Fruit fly (Drosophila melanogaster): ENCODE measurements around the gene CG4607.
A peak's percentile ranks its signal among the peaks of the same experiment; 100 is the strongest.

DNA sequence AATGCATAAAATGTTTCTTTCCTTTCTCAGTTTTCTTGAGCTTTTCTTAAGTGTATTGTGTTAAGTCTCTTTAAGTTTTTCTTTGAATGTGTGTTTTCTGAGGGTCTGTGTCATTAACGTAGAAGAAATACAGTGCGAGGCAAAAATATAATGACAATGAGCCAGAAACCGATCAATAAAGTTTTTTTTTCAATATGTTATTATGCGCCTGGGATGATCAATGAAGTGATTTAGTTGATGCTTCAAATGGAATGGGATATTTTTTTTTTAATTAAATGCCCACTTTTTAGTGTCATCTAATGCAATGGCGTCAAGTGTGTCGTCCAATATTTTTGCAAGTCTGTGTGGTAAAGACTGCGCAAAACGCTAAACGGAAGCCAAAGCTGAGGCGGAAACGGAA is 17.3 kb downstream of the CG4607 start:
- TF ChIP-seq Pif1B (GFP tag; optimal IDR thresholded peaks at IDR 0.05) = no peak
- no peak for TF ChIP-seq fd96Ca (GFP tag; IDR thresholded peaks at IDR 0.05)
- no peak for TF ChIP-seq CG10348 (GFP tag; IDR thresholded peaks at IDR 0.05)
- TF ChIP-seq rn (GFP tag; IDR thresholded peaks at IDR 0.05) = no peak
- TF ChIP-seq CG15710 (tag; optimal IDR thresholded peaks at IDR 0.05) = no peak
- TF ChIP-seq CG34367 (tag; optimal IDR thresholded peaks at IDR 0.05) = no peak
- no peak for TF ChIP-seq EcR (GFP tag; optimal IDR thresholded peaks at IDR 0.05)
- no peak for TF ChIP-seq CG4496 (GFP tag; IDR thresholded peaks at IDR 0.05)
- TF ChIP-seq Snoo (tag; optimal IDR thresholded peaks at IDR 0.05) = no peak
- TF ChIP-seq CG17806 (tag; optimal IDR thresholded peaks at IDR 0.05) = peak; percentile 39

Data from whole organism, pupa.